Worm (Caenorhabditis elegans) whole organism, L2 larva: ENCODE data around the gene srj-6.
A peak's percentile ranks its signal among the peaks of the same experiment; 100 is the strongest.

Experiments used
- C34F6.9 ChIP-seq: fragments of 150-350 bp; optimal IDR thresholded peaks from 2 replicates; lab custom pipeline; 2014; ENCODE audit warnings: missing biosample characterization, missing genetic modification characterization
- F13H6.1 ChIP-seq: sonication (generic microtip); optimal IDR thresholded peaks from 2 replicates; lab custom pipeline; 2016; ENCODE audit warnings: missing genetic modification characterization, missing compliant biosample characterization
- R02D3.7 ChIP-seq: fragments of 150-350 bp; optimal IDR thresholded peaks from 2 replicates; lab custom pipeline; 2014; ENCODE audit warnings: missing biosample characterization, missing genetic modification characterization
- ZK546.5 ChIP-seq: sonication (generic microtip); optimal IDR thresholded peaks from 2 replicates; lab custom pipeline; 2017; ENCODE audit warnings: missing biosample characterization, missing genetic modification characterization
- aly-2 ChIP-seq: fragments of 150-350 bp; optimal IDR thresholded peaks from 2 replicates; lab custom pipeline; 2014; ENCODE audit warnings: missing biosample characterization, missing genetic modification characterization
- blmp-1 ChIP-seq: sonication (generic microtip); optimal IDR thresholded peaks from 2 replicates; lab custom pipeline; 2017; ENCODE audit warnings: missing genetic modification characterization, mild to moderate bottlenecking, missing compliant biosample characterization, antibody characterized with exemption, moderate library complexity; ENCODE audit not compliant: insufficient read depth
- ceh-16 ChIP-seq: fragments of 150-350 bp; optimal IDR thresholded peaks from 2 replicates; lab custom pipeline; 2014; ENCODE audit warnings: missing biosample characterization, missing genetic modification characterization
- ceh-82 ChIP-seq: fragments of 150-350 bp; optimal IDR thresholded peaks from 2 replicates; lab custom pipeline; 2014; ENCODE audit warnings: missing biosample characterization, missing genetic modification characterization
- crh-2 ChIP-seq: sonication (generic microtip); optimal IDR thresholded peaks from 2 replicates; lab custom pipeline; 2017; ENCODE audit warnings: missing biosample characterization, missing genetic modification characterization
- egl-27 ChIP-seq: sonication (generic microtip); optimal IDR thresholded peaks from 3 replicates; lab custom pipeline; 2017; ENCODE audit warnings: missing biosample characterization, missing genetic modification reagents, missing genetic modification characterization
- elt-1 ChIP-seq: fragments of 150-350 bp; optimal IDR thresholded peaks from 2 replicates; lab custom pipeline; 2014; ENCODE audit warnings: missing biosample characterization, missing genetic modification characterization
- elt-3 ChIP-seq: sonication (generic microtip); optimal IDR thresholded peaks from 2 replicates; lab custom pipeline; 2017; ENCODE audit warnings: missing biosample characterization, missing genetic modification characterization
- fos-1 ChIP-seq: fragments of 150-350 bp; optimal IDR thresholded peaks from 2 replicates; lab custom pipeline; 2014; ENCODE audit warnings: missing biosample characterization, missing genetic modification characterization
- gmeb-1 ChIP-seq: fragments of 150-350 bp; optimal IDR thresholded peaks from 2 replicates; lab custom pipeline; 2014; ENCODE audit warnings: missing biosample characterization, missing genetic modification characterization
- lin-11 ChIP-seq: fragments of 150-350 bp; sonication (generic microtip); optimal IDR thresholded peaks from 2 replicates; lab custom pipeline; 2014; ENCODE audit warnings: missing biosample characterization, missing genetic modification characterization, inconsistent platforms, mixed read lengths
- lin-13 ChIP-seq: fragments of 150-350 bp; optimal IDR thresholded peaks from 2 replicates; lab custom pipeline; 2014; ENCODE audit warnings: missing biosample characterization, missing genetic modification reagents, missing genetic modification characterization
- lsy-2 ChIP-seq, 2 experiments: fragments of 150-350 bp in 1 of 2; sonication (generic microtip) in 1 of 2; optimal IDR thresholded peaks; 2 replicates each; lab custom pipeline; 2014 to 2017; ENCODE audit warnings: missing biosample characterization in 2 of 2, missing genetic modification characterization in 2 of 2
- mab-5 ChIP-seq: fragments of 150-350 bp; optimal IDR thresholded peaks from 2 replicates; lab custom pipeline; 2014; ENCODE audit warnings: missing biosample characterization, missing genetic modification characterization
- mbf-1 ChIP-seq: sonication (generic microtip); optimal IDR thresholded peaks from 2 replicates; lab custom pipeline; 2017; ENCODE audit warnings: missing biosample characterization, missing genetic modification characterization
- mdl-1 ChIP-seq, 2 experiments: fragments of 150-350 bp in 1 of 2; sonication (generic microtip) in 1 of 2; optimal IDR thresholded peaks; 2 replicates each; lab custom pipeline; 2017; ENCODE audit warnings: missing biosample characterization in 2 of 2, missing genetic modification characterization in 2 of 2
- nhr-11 ChIP-seq: fragments of 150-350 bp; optimal IDR thresholded peaks from 2 replicates; lab custom pipeline; 2014; ENCODE audit warnings: missing biosample characterization, missing genetic modification characterization
- nhr-129 ChIP-seq: fragments of 150-350 bp; optimal IDR thresholded peaks from 2 replicates; lab custom pipeline; 2014; ENCODE audit warnings: missing biosample characterization, missing genetic modification characterization
- nhr-21 ChIP-seq: fragments of 150-350 bp; optimal IDR thresholded peaks from 2 replicates; lab custom pipeline; 2014; ENCODE audit warnings: missing biosample characterization, missing genetic modification characterization
- nhr-23 ChIP-seq: fragments of 150-350 bp; optimal IDR thresholded peaks from 2 replicates; lab custom pipeline; 2014; ENCODE audit warnings: missing biosample characterization, missing genetic modification reagents, missing genetic modification characterization
- nhr-237 ChIP-seq: fragments of 150-350 bp; optimal IDR thresholded peaks from 2 replicates; lab custom pipeline; 2014; ENCODE audit warnings: missing biosample characterization, missing genetic modification characterization
- nhr-25 ChIP-seq: fragments of 150-350 bp; sonication (generic microtip); optimal IDR thresholded peaks from 3 replicates; lab custom pipeline; 2014; ENCODE audit warnings: missing biosample characterization, missing genetic modification characterization
- nhr-6 ChIP-seq: fragments of 150-350 bp; optimal IDR thresholded peaks from 2 replicates; lab custom pipeline; 2014; ENCODE audit warnings: missing biosample characterization, missing genetic modification characterization
- nhr-77 ChIP-seq: fragments of 150-350 bp; optimal IDR thresholded peaks from 2 replicates; lab custom pipeline; 2014; ENCODE audit warnings: missing biosample characterization, missing genetic modification characterization
- peb-1 ChIP-seq: fragments of 150-350 bp; optimal IDR thresholded peaks from 2 replicates; lab custom pipeline; 2014; ENCODE audit warnings: missing biosample characterization, missing genetic modification characterization
- sem-4 ChIP-seq: fragments of 150-350 bp; optimal IDR thresholded peaks from 2 replicates; lab custom pipeline; 2014; ENCODE audit warnings: missing biosample characterization, missing genetic modification reagents, missing genetic modification characterization
- sma-3 ChIP-seq: sonication (generic microtip); optimal IDR thresholded peaks from 2 replicates; lab custom pipeline; 2016; ENCODE audit warnings: missing genetic modification reagents, missing genetic modification characterization, missing compliant biosample characterization
- sma-9 ChIP-seq, 2 experiments: fragments of 150-350 bp in 1 of 2; sonication (generic microtip) in 1 of 2; optimal IDR thresholded peaks; 2 replicates each; lab custom pipeline; 2014 to 2016; ENCODE audit warnings: missing genetic modification characterization in 2 of 2, mild to moderate bottlenecking in 1 of 2, missing biosample characterization in 1 of 2, missing compliant biosample characterization in 1 of 2, missing genetic modification reagents in 1 of 2, moderate library complexity in 1 of 2
- snpc-4 ChIP-seq: fragments of 150-350 bp; optimal IDR thresholded peaks from 2 replicates; lab custom pipeline; 2014; ENCODE audit warnings: missing biosample characterization, missing genetic modification characterization
- unc-39 ChIP-seq: fragments of 150-350 bp; optimal IDR thresholded peaks from 2 replicates; lab custom pipeline; 2014; ENCODE audit warnings: missing biosample characterization, missing genetic modification characterization
- unc-55 ChIP-seq: fragments of 150-350 bp; sonication (generic microtip); optimal IDR thresholded peaks from 3 replicates; lab custom pipeline; 2014; ENCODE audit warnings: missing biosample characterization, missing genetic modification reagents, missing genetic modification characterization
- unc-62 ChIP-seq: fragments of 150-350 bp; optimal IDR thresholded peaks from 2 replicates; lab custom pipeline; 2014; ENCODE audit warnings: missing biosample characterization, missing genetic modification reagents, missing genetic modification characterization
- zag-1 ChIP-seq: fragments of 150-350 bp; optimal IDR thresholded peaks from 2 replicates; lab custom pipeline; 2014; ENCODE audit warnings: missing biosample characterization, missing genetic modification characterization
- ztf-1 ChIP-seq: fragments of 200-800 bp; sonication (Bioruptor generic); conservative IDR thresholded peaks from 2 replicates; pipeline ENCODE4 v1.3.6; 2022; ENCODE audit warnings: missing genetic modification characterization, missing compliant biosample characterization
- ztf-11 ChIP-seq: sonication (generic microtip); optimal IDR thresholded peaks from 2 replicates; lab custom pipeline; 2017; ENCODE audit warnings: missing biosample characterization, missing genetic modification characterization
- ztf-4 ChIP-seq: fragments of 150-350 bp; optimal IDR thresholded peaks from 2 replicates; lab custom pipeline; 2014; ENCODE audit warnings: missing biosample characterization, missing genetic modification characterization

Gene srj-6

ce11 chrV:626321-626720 lies 28.0 kb downstream of the srj-6 start, which contains the start of gene F48G7.7:
TSS of gene F48G7.7 (minus strand) at chrV:626421.
- no peak for TF ChIP-seq nhr-21 (tag; lab: Kevin White, UChicago)
- no peak for TF ChIP-seq nhr-11 (tag; lab: Kevin White, UChicago)
- TF ChIP-seq unc-39 (tag; lab: Kevin White, UChicago): no peak
- no peak for TF ChIP-seq ztf-1 (GFP tag; lab: Robert Waterston, UW)
- no peak for TF ChIP-seq ztf-4 (tag; lab: Kevin White, UChicago)

- TF ChIP-seq ceh-82 (tag; lab: Kevin White, UChicago): no peak
- TF ChIP-seq nhr-6 (tag; lab: Kevin White, UChicago): no peak
- no peak for TF ChIP-seq ZK546.5
- no peak for TF ChIP-seq snpc-4 (tag; lab: Kevin White, UChicago)
- TF ChIP-seq mdl-1 (tag; optimal IDR thresholded peaks at IDR 0.05; lab: Kevin White, UChicago): no peak
- no peak for TF ChIP-seq nhr-129 (tag; lab: Kevin White, UChicago)
- TF ChIP-seq ztf-1 (GFP tag; lab: Robert Waterston, UW): no peak
- no peak for TF ChIP-seq gmeb-1 (tag; lab: Kevin White, UChicago)
- TF ChIP-seq ztf-11 (tag; lab: Kevin White, UChicago): no peak
- TF ChIP-seq elt-3 (tag; lab: Kevin White, UChicago): no peak
- TF ChIP-seq C34F6.9 (tag; lab: Kevin White, UChicago): no peak
- no peak for TF ChIP-seq unc-55
- no peak for TF ChIP-seq lin-13 (GFP tag; lab: Kevin White, UChicago)
- no peak for TF ChIP-seq lin-11
- TF ChIP-seq egl-27: no peak
- TF ChIP-seq aly-2 (tag; lab: Kevin White, UChicago): no peak
- TF ChIP-seq peb-1 (tag; lab: Kevin White, UChicago): no peak
- TF ChIP-seq unc-62 (GFP tag; lab: Kevin White, UChicago): no peak
- TF ChIP-seq ztf-4 (tag; lab: Kevin White, UChicago): no peak
Observed at ce11 chrV:624922-625321, 29.4 kb downstream of the srj-6 start, which contains the start of gene srt-17. TSS of gene srt-17 (minus strand) at chrV:625022.

ce11 chrV:622902-623301 lies 31.4 kb downstream of the srj-6 start, which contains the start of gene F48G7.5:
TSS of gene F48G7.5 (minus strand) at chrV:622935.
- TF ChIP-seq lsy-2 (tag; optimal IDR thresholded peaks at IDR 0.05; lab: Kevin White, UChicago) (no peak), lin-13 (GFP tag; lab: Kevin White, UChicago) (no peak), mbf-1 (tag; lab: Kevin White, UChicago) (no peak), nhr-6 (tag; lab: Kevin White, UChicago) (no peak), sma-3 (GFP tag; lab: Kevin White, UChicago) (no peak), R02D3.7 (no peak), nhr-237 (tag; lab: Kevin White, UChicago) (no peak), egl-27 (no peak), nhr-11 (tag; lab: Kevin White, UChicago) (no peak), sma-9 (GFP tag; optimal IDR thresholded peaks at IDR 0.05; lab: Kevin White, UChicago) (no peak), sma-9 (tag; optimal IDR thresholded peaks at IDR 0.05; lab: Kevin White, UChicago) (no peak), unc-55 (no peak), unc-62 (GFP tag; lab: Kevin White, UChicago) (no peak), crh-2 (no peak), gmeb-1 (tag; lab: Kevin White, UChicago) (no peak), aly-2 (tag; lab: Kevin White, UChicago) (no peak), ceh-82 (tag; lab: Kevin White, UChicago) (no peak), snpc-4 (tag; lab: Kevin White, UChicago) (no peak)

- TF ChIP-seq nhr-6 (tag; lab: Kevin White, UChicago) (no peak), R02D3.7 (no peak), ceh-16 (no peak), ztf-11 (tag; lab: Kevin White, UChicago) (no peak), sma-3 (GFP tag; lab: Kevin White, UChicago) (no peak), nhr-23 (no peak), ceh-82 (tag; lab: Kevin White, UChicago) (no peak), nhr-237 (tag; lab: Kevin White, UChicago) (no peak), lin-11 (no peak), lsy-2 (tag; optimal IDR thresholded peaks at IDR 0.05; lab: Kevin White, UChicago) (no peak)
Observed at ce11 chrV:620987-621386, 33.3 kb downstream of the srj-6 start.

- peak; percentile 88 for TF ChIP-seq C34F6.9 (tag; lab: Kevin White, UChicago)
- no peak for TF ChIP-seq nhr-77
- peak; percentile 84 for TF ChIP-seq zag-1
- no peak for TF ChIP-seq lin-11
- peak; percentile 32 to 50 for TF ChIP-seq mdl-1 (tag; optimal IDR thresholded peaks at IDR 0.05; lab: Kevin White, UChicago)
- TF ChIP-seq unc-39 (tag; lab: Kevin White, UChicago): no peak
- TF ChIP-seq unc-55: peak; percentile 92
- peak; percentile 8 for TF ChIP-seq mab-5
- peak; percentile 79 for TF ChIP-seq fos-1 (tag; lab: Kevin White, UChicago)
- no peak for TF ChIP-seq blmp-1 (tag; lab: Kevin White, UChicago)
- no peak for TF ChIP-seq ceh-82 (tag; lab: Kevin White, UChicago)
- TF ChIP-seq nhr-25 (tag; lab: Kevin White, UChicago): peak; percentile 51
- TF ChIP-seq ztf-1 (GFP tag; lab: Robert Waterston, UW): no peak
- TF ChIP-seq nhr-237 (tag; lab: Kevin White, UChicago): no peak
- TF ChIP-seq R02D3.7: no peak
- peak; percentile 74 for TF ChIP-seq F13H6.1 (tag; lab: Kevin White, UChicago)
- TF ChIP-seq ztf-11 (tag; lab: Kevin White, UChicago): no peak
- peak; percentile 32 for TF ChIP-seq snpc-4 (tag; lab: Kevin White, UChicago)
- peak; percentile 44 for TF ChIP-seq lin-13 (GFP tag; lab: Kevin White, UChicago)
- no peak for TF ChIP-seq aly-2 (tag; lab: Kevin White, UChicago)
- peak; percentile 25 for TF ChIP-seq ztf-4 (tag; lab: Kevin White, UChicago)
- TF ChIP-seq unc-62 (GFP tag; lab: Kevin White, UChicago): peak; percentile 58
- TF ChIP-seq sem-4 (tag; lab: Kevin White, UChicago): peak; percentile 51
- TF ChIP-seq elt-1: no peak
- TF ChIP-seq nhr-129 (tag; lab: Kevin White, UChicago): peak; percentile 67
Observed at ce11 chrV:619054-619453, 35.2 kb downstream of the srj-6 start, which contains the start of gene F48G7.4. TSS of gene F48G7.4 (plus strand) at chrV:619453.
